Fruit fly (Drosophila melanogaster): ENCODE data around the gene mRpL2.

mRpL2 gene

DNA sequence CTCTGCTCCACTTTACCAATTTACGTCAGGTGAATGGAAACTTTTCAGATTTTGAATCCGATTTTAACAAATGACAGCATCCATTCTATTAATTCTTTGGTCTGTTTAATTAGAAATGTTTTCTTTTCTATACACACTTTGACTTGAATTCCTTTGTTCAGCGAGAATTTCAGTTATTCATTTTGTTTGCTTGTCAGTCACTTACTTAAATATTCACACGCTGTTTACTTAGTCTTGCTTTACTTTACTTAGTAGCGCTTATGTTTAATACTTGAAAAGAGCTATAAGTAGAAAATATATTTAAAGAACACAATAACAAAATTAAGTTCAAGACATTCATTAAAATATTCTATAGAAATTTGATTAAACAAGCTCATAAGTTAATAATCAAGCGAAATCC lies 13.2 kb upstream of the mRpL2 start, which contains the start of gene CG32073 (continued):
- TF ChIP-seq CG17186 (GFP tag; optimal IDR thresholded peaks at IDR 0.05): no peak
- TF ChIP-seq ind (GFP tag; optimal IDR thresholded peaks at IDR 0.05): no peak
- no peak for TF ChIP-seq shn (GFP tag; optimal IDR thresholded peaks at IDR 0.05)
- TF ChIP-seq tna (GFP tag; IDR thresholded peaks at IDR 0.05; ENCODE audit: partially characterized antibody): no peak
- peak; percentile 44 for TF ChIP-seq CG2712 (tag; optimal IDR thresholded peaks at IDR 0.05)

DNA sequence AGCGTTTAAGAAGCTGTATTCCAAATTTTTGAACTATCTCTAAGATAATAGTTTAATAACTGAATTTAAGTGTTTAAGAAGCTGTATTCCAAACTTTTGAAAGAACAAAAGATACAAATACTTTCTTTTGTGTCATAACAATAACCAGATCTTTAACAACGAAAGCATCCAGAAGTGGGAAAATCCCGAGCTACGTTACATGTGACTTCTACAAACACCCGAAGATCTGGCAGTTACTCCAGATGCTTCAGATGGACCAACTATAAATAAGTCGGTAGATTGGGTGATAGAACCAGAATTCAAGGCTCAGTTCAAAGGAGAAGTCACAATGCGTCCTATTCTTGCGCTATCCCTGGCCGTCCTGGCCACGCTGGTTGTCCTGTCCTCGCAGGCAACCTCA lies 12.7 kb upstream of the mRpL2 start, which contains the start of gene CG12522:
CG12522 (plus strand) TSS at position 301 of the 400 bp plus-strand sequence.
- no peak for TF ChIP-seq CG6765 (GFP tag; optimal IDR thresholded peaks at IDR 0.05)
- no peak for TF ChIP-seq Nf-YA (GFP tag; IDR thresholded peaks at IDR 0.05)
- no peak for TF ChIP-seq CG7556 (GFP tag; optimal IDR thresholded peaks at IDR 0.05)
- no peak for TF ChIP-seq crol (GFP tag; IDR thresholded peaks at IDR 0.05)
- TF ChIP-seq Deaf1 (tag; optimal IDR thresholded peaks at IDR 0.05): no peak
- TF ChIP-seq PHDP (tag; optimal IDR thresholded peaks at IDR 0.05): no peak
- TF ChIP-seq CG16779 (GFP tag; IDR thresholded peaks at IDR 0.05): no peak
- TF ChIP-seq gcm2 (GFP tag; optimal IDR thresholded peaks at IDR 0.05): no peak
- no peak for TF ChIP-seq YL-1 (GFP tag; optimal IDR thresholded peaks at IDR 0.05)
- no peak for TF ChIP-seq CG8290 (GFP tag; optimal IDR thresholded peaks at IDR 0.05)
- no peak for TF ChIP-seq CG8290 (tag; optimal IDR thresholded peaks at IDR 0.05)

DNA sequence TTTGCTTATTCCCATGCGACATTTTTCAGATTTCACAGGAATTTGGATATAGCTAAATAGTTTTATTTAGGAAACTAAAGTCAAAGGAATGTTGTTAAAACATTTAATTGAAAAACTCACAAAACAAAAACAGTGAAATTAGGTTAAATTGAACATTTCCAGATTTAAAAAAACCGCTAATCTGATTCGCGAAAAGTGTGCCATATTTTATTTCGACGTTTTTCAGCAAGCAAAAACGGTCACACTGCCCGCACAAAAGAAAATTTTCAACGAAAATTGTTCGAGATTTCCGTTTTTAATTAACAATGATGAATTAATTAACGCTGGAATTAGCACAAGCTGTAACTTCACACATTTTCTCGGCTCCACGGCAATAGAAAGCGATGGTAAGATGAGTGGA lies 11.2 kb upstream of the mRpL2 start, which contains the start of the genes CG34012 and emei:
CG34012 (minus strand) TSS at position 52 of the 400 bp plus-strand sequence.
emei (plus strand) TSS at position 237 of the 400 bp plus-strand sequence.
- peak; percentile 77 for TF ChIP-seq gfzf (GFP tag; optimal IDR thresholded peaks at IDR 0.05)
- TF ChIP-seq trem (tag; optimal IDR thresholded peaks at IDR 0.05): peak; percentile 10
- peak; percentile 60 for TF ChIP-seq CG14710 (tag; optimal IDR thresholded peaks at IDR 0.05)
- 0 out of 3 replicates have a peak, but pooled peaks have one; percentile 37 for TF ChIP-seq CG34422 (GFP tag; IDR thresholded peaks at IDR 0.05)
- TF ChIP-seq phol (tag; optimal IDR thresholded peaks at IDR 0.05): peak; percentile 54
- TF ChIP-seq MESR4 (GFP tag; optimal IDR thresholded peaks at IDR 0.05): peak; percentile 55
- 0 out of 2 replicates have a peak, but pooled peaks have one; percentile 30 for TF ChIP-seq sna (GFP tag; IDR thresholded peaks at IDR 0.05; ENCODE audit: partially characterized antibody)
- peak; percentile 82 for TF ChIP-seq bigmax (GFP tag; optimal IDR thresholded peaks at IDR 0.05)
- peak in 1 of 2 experiments; percentile 6 for TF ChIP-seq Pdp1 (GFP tag; optimal IDR thresholded peaks at IDR 0.05)
- no peak for TF ChIP-seq HLHmδ (GFP tag; optimal IDR thresholded peaks at IDR 0.05)
- TF ChIP-seq Doc2 (GFP tag; IDR thresholded peaks at IDR 0.05): no peak
- TF ChIP-seq PHDP (tag; optimal IDR thresholded peaks at IDR 0.05): no peak
- TF ChIP-seq YL-1 (GFP tag; optimal IDR thresholded peaks at IDR 0.05): peak; percentile 26
- peak; percentile 21 for TF ChIP-seq Sin3A (optimal IDR thresholded peaks at IDR 0.05)
- peak; percentile 47 for TF ChIP-seq CG9797 (GFP tag; optimal IDR thresholded peaks at IDR 0.05)
- TF ChIP-seq sd (tag; optimal IDR thresholded peaks at IDR 0.05): no peak
- TF ChIP-seq dan (GFP tag; IDR thresholded peaks at IDR 0.05): no peak
- TF ChIP-seq Dp (GFP tag; optimal IDR thresholded peaks at IDR 0.05): peak; percentile 80
- peak; percentile 41; the same call in 1 of the 2 replicates for TF ChIP-seq MBD-R2 (GFP tag; IDR thresholded peaks at IDR 0.05)
- peak; percentile 6 for TF ChIP-seq CG4617 (GFP tag; optimal IDR thresholded peaks at IDR 0.05; ENCODE audit: borderline replicate concordance)
- TF ChIP-seq CG15514 (GFP tag; optimal IDR thresholded peaks at IDR 0.05): peak; percentile 79
- TF ChIP-seq CG17186 (GFP tag; optimal IDR thresholded peaks at IDR 0.05): peak; percentile 18
- TF ChIP-seq vvl (GFP tag; IDR thresholded peaks at IDR 0.05): no peak
- TF ChIP-seq pzg (GFP tag; optimal IDR thresholded peaks at IDR 0.05): peak; percentile 43
- TF ChIP-seq Dip3 (GFP tag; optimal IDR thresholded peaks at IDR 0.05): no peak
- peak; percentile 10 for TF ChIP-seq CG10267 (tag; optimal IDR thresholded peaks at IDR 0.05)
- TF ChIP-seq stwl (tag; optimal IDR thresholded peaks at IDR 0.05): peak; percentile 26
- peak; percentile 32 for TF ChIP-seq Myb (GFP tag; optimal IDR thresholded peaks at IDR 0.05)
- peak; percentile 88 for TF ChIP-seq E2f2 (GFP tag; IDR thresholded peaks at IDR 0.05)

All from whole organism, embryonic.